Worm (Caenorhabditis elegans) whole organism, L3 larva: ENCODE measurements around the gene T28F3.8.

ENCODE experiments used
- R02D3.7 ChIP-seq: fragments of 150-350 bp; optimal IDR thresholded peaks from 2 replicates; lab custom pipeline; 2014; ENCODE audit warnings: missing biosample characterization, missing genetic modification characterization
- ZK546.5 ChIP-seq: sonication (generic microtip); optimal IDR thresholded peaks from 2 replicates; lab custom pipeline; 2017; ENCODE audit warnings: missing biosample characterization, missing genetic modification characterization
- egl-27 ChIP-seq: sonication (generic microtip); optimal IDR thresholded peaks from 4 replicates; lab custom pipeline; 2017; ENCODE audit warnings: missing biosample characterization, missing genetic modification reagents, missing genetic modification characterization
- elt-1 ChIP-seq: fragments of 150-350 bp; optimal IDR thresholded peaks from 2 replicates; lab custom pipeline; 2014; ENCODE audit warnings: missing biosample characterization, missing genetic modification characterization
- elt-3 ChIP-seq, 3 experiments: fragments of 150-350 bp in 1 of 3; sonication (generic microtip) in 2 of 3; optimal IDR thresholded peaks; 2 replicates in 2 of 3; 4 replicates in 1 of 3; lab custom pipeline; 2014 to 2017; ENCODE audit warnings: missing biosample characterization in 3 of 3, missing genetic modification characterization in 3 of 3
- eor-1 ChIP-seq, 2 experiments: fragments of 150-350 bp; optimal IDR thresholded peaks; 2 replicates each; lab custom pipeline; 2014 to 2018; ENCODE audit warnings: missing biosample characterization in 2 of 2, missing genetic modification characterization in 2 of 2
- fkh-10 ChIP-seq: sonication (generic microtip); optimal IDR thresholded peaks from 2 replicates; lab custom pipeline; 2017; ENCODE audit warnings: missing biosample characterization, missing genetic modification reagents, missing genetic modification characterization
- jun-1 ChIP-seq: fragments of 150-350 bp; optimal IDR thresholded peaks from 2 replicates; lab custom pipeline; 2014; ENCODE audit warnings: missing biosample characterization, missing genetic modification reagents, missing genetic modification characterization
- lin-39 ChIP-seq: fragments of 150-350 bp; optimal IDR thresholded peaks from 2 replicates; lab custom pipeline; 2018; ENCODE audit warnings: missing biosample characterization, missing genetic modification reagents, missing genetic modification characterization
- lsy-12 ChIP-seq: sonication (generic microtip); optimal IDR thresholded peaks from 2 replicates; lab custom pipeline; 2016; ENCODE audit warnings: mild to moderate bottlenecking, missing genetic modification characterization, missing compliant biosample characterization
- nhr-12 ChIP-seq: fragments of 150-350 bp; optimal IDR thresholded peaks from 2 replicates; lab custom pipeline; 2014; ENCODE audit warnings: missing biosample characterization, missing genetic modification characterization
- nhr-28 ChIP-seq: fragments of 150-350 bp; optimal IDR thresholded peaks from 2 replicates; lab custom pipeline; 2014; ENCODE audit warnings: missing biosample characterization, missing genetic modification characterization
- nhr-67 ChIP-seq: fragments of 150-350 bp; optimal IDR thresholded peaks from 2 replicates; lab custom pipeline; 2014; ENCODE audit warnings: missing biosample characterization, missing genetic modification characterization
- nhr-77 ChIP-seq: fragments of 150-350 bp; optimal IDR thresholded peaks from 2 replicates; lab custom pipeline; 2014; ENCODE audit warnings: missing biosample characterization, missing genetic modification characterization
- pha-4 ChIP-seq: fragments of 150-350 bp; optimal IDR thresholded peaks from 2 replicates; lab custom pipeline; 2014; ENCODE audit warnings: missing biosample characterization, missing genetic modification reagents, missing genetic modification characterization
- pqm-1 ChIP-seq: fragments of 150-350 bp; optimal IDR thresholded peaks from 2 replicates; lab custom pipeline; 2017; ENCODE audit warnings: missing biosample characterization, missing genetic modification characterization, inconsistent platforms
- sea-2 ChIP-seq: fragments of 150-350 bp; sonication (generic microtip); optimal IDR thresholded peaks from 4 replicates; lab custom pipeline; 2014; ENCODE audit warnings: missing biosample characterization, missing genetic modification reagents, missing genetic modification characterization
- skn-1 ChIP-seq: fragments of 150-350 bp; optimal IDR thresholded peaks from 2 replicates; lab custom pipeline; 2014; ENCODE audit warnings: missing biosample characterization, missing genetic modification characterization
- unc-39 ChIP-seq: sonication (generic microtip); optimal IDR thresholded peaks from 4 replicates; lab custom pipeline; 2017; ENCODE audit warnings: missing biosample characterization, missing genetic modification characterization
- ztf-4 ChIP-seq: fragments of 150-350 bp; optimal IDR thresholded peaks from 2 replicates; lab custom pipeline; 2014; ENCODE audit warnings: missing biosample characterization, missing genetic modification characterization

T28F3.8 gene

ce11 chrIV:17262385-17262784, 44.7 kb downstream of the T28F3.8 start, which contains the start of gene ZK550.6:
Gene ZK550.6 (minus strand): TSS chrIV:17262485.
- TF ChIP-seq fkh-10 (GFP tag; lab: Kevin White, UChicago) = no peak
- TF ChIP-seq nhr-12 (tag; lab: Kevin White, UChicago) = no peak
- no peak for TF ChIP-seq unc-39 (tag; lab: Kevin White, UChicago)
- no peak for TF ChIP-seq elt-1
- no peak for TF ChIP-seq eor-1 (tag; optimal IDR thresholded peaks at IDR 0.05; lab: Kevin White, UChicago)

DNA sequence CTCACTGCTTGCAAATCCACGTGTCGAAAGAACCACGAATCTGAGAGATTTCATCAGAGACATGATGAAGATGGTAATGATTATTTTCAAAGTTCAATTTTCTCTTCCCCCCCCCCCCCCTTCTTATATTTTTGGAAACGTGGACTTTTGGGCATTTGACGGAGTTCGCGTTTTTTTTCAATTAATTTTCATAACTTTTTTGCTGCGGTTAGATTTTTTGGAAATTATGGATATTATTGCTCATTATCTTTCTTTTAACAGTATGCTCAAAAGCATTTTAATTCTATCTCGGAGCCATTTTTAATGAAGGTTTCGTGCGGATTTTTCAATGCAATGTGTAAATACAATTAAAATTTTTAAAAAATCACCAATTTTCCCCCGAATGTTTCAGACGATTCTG, 47.8 kb downstream of the T28F3.8 start, which contains the start of gene phyh-1:
Gene phyh-1 (minus strand): TSS at position 101 of the 400 bp plus-strand sequence.
- TF ChIP-seq pha-4 (tag; lab: Kevin White, UChicago) (no peak), ZK546.5 (tag; lab: Kevin White, UChicago) (no peak), egl-27 (tag; lab: Kevin White, UChicago) (no peak), pqm-1 (tag; lab: Kevin White, UChicago) (no peak), jun-1 (no peak), sea-2 (GFP tag; lab: Kevin White, UChicago) (no peak), ztf-4 (tag; lab: Kevin White, UChicago) (no peak), elt-3 (tag; optimal IDR thresholded peaks at IDR 0.05; lab: Kevin White, UChicago) (no peak), nhr-28 (no peak), R02D3.7 (no peak), fkh-10 (GFP tag; lab: Kevin White, UChicago) (no peak), skn-1 (tag; lab: Kevin White, UChicago) (no peak)

DNA sequence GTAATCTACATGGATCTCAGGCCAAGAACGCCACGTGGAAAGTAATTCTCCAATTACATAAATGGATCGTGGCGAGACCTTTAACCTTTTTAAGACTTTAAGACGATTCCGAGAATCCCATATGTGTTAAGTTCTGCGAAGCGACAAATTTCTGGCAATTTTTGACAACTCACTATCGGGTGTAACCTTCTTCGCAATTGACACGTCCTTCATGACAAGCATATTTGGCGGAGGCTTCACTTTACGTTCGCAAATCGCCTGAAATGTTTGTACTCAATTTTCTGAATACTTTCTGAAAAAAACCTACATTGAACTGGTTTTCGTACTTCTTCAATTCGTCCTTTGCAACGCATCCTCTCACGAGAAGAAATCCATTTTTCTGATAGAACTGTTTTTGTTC, 48.3 kb downstream of the T28F3.8 start:
- TF ChIP-seq fkh-10 (GFP tag; lab: Kevin White, UChicago) = no peak
- no peak for TF ChIP-seq nhr-67 (tag; lab: Kevin White, UChicago)
- no peak for TF ChIP-seq pha-4 (tag; lab: Kevin White, UChicago)
- no peak for TF ChIP-seq nhr-77 (tag; lab: Kevin White, UChicago)
- TF ChIP-seq lin-39 (tag; lab: Kevin White, UChicago) = no peak
- no peak for TF ChIP-seq skn-1 (tag; lab: Kevin White, UChicago)
- no peak for TF ChIP-seq egl-27 (tag; lab: Kevin White, UChicago)
- no peak for TF ChIP-seq lsy-12 (tag; lab: Kevin White, UChicago)
- TF ChIP-seq elt-1 = no peak
- no peak for TF ChIP-seq nhr-12 (tag; lab: Kevin White, UChicago)
